Worm (Caenorhabditis elegans): ENCODE measurements around the gene R04A9.3.

R04A9.3 gene

DNA sequence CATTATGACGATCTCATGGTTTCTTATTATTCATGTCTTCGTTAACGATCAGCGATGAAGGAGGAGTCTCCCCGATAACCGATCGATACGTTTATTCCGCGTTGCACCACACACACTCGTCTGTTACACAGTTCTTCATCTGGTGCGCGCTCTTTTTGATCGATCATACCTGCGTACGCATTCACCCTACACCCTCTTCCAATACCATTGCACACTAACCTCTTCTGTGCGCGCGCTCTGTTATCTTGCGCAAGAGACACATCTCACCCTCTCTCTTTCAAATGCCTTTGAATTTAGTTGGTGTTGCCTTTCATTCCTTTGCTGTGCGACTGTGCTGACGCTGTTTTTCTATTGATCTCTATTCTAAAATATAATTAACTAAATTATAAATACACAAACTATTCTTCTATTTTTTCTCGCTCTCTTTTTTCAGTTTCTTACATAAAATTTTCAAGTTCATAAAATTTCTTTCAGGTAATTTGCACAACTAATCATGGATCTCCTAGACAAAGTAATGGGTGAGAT lies 8.6 kb downstream of the R04A9.3 start, which contains the start of gene nrde-3:
TSS of gene nrde-3 (plus strand) at position 475 of the 525 bp plus-strand sequence.
- TF ChIP-seq nhr-102 (tag; optimal IDR thresholded peaks at IDR 0.05) (no peak), saeg-2 (GFP tag; IDR thresholded peaks at IDR 0.05) (no peak), set-16 (GFP tag; IDR thresholded peaks at IDR 0.05) (no peak), hlh-11 (tag; optimal IDR thresholded peaks at IDR 0.05) (no peak), lin-39 (tag; optimal IDR thresholded peaks at IDR 0.05) (no peak), snpc-1.2 (GFP tag; IDR thresholded peaks at IDR 0.05) (no peak), nhr-76 (tag; optimal IDR thresholded peaks at IDR 0.05) (no peak), F44E2.7 (GFP tag; IDR thresholded peaks at IDR 0.05) (no peak), R02D3.7 (tag; optimal IDR thresholded peaks at IDR 0.05) (no peak), spr-3 (GFP tag; optimal IDR thresholded peaks at IDR 0.05) (no peak), ctbp-1 (GFP tag; IDR thresholded peaks at IDR 0.05) (no peak), nhr-48 (tag; optimal IDR thresholded peaks at IDR 0.05) (no peak), vab-7 (GFP tag; IDR thresholded peaks at IDR 0.05) (no peak), hif-1 (tag; optimal IDR thresholded peaks at IDR 0.05) (no peak), lin-29 (GFP tag; IDR thresholded peaks at IDR 0.05) (no peak), Y75B8A.6 (GFP tag; IDR thresholded peaks at IDR 0.05) (no peak), ceh-20 (GFP tag; IDR thresholded peaks at IDR 0.05) (no peak)

DNA sequence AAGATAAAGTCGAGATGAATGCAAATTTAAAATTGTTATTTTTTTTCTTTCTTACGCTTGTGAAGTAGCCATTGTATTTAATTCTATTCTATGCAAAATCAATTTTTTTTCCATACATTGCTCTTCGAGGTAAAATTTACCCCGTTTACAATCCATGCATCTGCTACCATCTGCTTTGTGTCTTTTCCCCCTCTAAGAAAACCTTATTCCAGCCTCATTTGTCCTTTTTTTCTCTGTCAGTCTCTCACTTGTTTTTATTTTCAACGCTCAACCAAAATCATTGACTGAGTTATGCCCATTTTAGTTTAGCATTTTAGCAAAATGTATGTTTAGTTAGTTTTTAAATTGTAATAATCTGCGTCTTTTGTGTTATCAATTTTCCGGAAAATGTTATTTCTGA lies 10.5 kb downstream of the R04A9.3 start:
- TF ChIP-seq mxl-3 (GFP tag; optimal IDR thresholded peaks at IDR 0.05) = no peak
- TF ChIP-seq mes-2 (tag; optimal IDR thresholded peaks at IDR 0.05; ENCODE audit: poor library complexity, severe bottlenecking) = no peak
- TF ChIP-seq ces-1 (GFP tag; optimal IDR thresholded peaks at IDR 0.05) = no peak
- no peak for TF ChIP-seq daf-8 (GFP tag; IDR thresholded peaks at IDR 0.05)
- TF ChIP-seq ceh-20 (GFP tag; IDR thresholded peaks at IDR 0.05) = no peak
- no peak for TF ChIP-seq ceh-32 (tag; optimal IDR thresholded peaks at IDR 0.05; ENCODE audit: poor library complexity)
- no peak for TF ChIP-seq zag-1 (tag; optimal IDR thresholded peaks at IDR 0.05)
- no peak for TF ChIP-seq dmd-8 (GFP tag; IDR thresholded peaks at IDR 0.05)
- TF ChIP-seq F10B5.3 (tag; optimal IDR thresholded peaks at IDR 0.05) = no peak
- no peak for TF ChIP-seq T20F7.1 (GFP tag; optimal IDR thresholded peaks at IDR 0.05)
- TF ChIP-seq snpc-1.2 (GFP tag; IDR thresholded peaks at IDR 0.05) = no peak
- TF ChIP-seq daf-19 (GFP tag; conservative IDR thresholded peaks at IDR 0.05) = no peak
- TF ChIP-seq gei-8 (GFP tag; optimal IDR thresholded peaks at IDR 0.05) = no peak
- no peak for TF ChIP-seq unc-39 (tag; optimal IDR thresholded peaks at IDR 0.05)

DNA sequence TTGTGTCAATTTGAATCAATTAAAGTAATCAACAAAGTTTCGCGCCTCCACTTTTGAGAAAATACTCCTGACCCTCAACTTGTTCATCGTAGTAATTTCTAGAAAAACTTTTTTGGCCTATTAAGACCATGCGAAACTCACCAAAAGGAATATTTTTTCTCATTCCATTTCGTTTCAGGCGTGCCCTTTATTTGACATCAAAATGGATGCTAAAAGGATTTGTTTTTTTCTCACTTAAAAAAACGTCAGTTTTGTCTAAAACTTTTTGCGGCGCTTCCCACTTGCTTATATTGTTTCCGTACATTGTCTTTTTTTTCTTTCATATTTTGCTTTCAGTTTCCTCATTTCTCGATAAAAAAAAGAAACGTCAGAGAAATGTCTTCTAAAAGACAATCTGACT lies 19.9 kb downstream of the R04A9.3 start, which contains the start of gene C04E7.5:
TSS of gene C04E7.5 (plus strand) at position 301 of the 400 bp plus-strand sequence.
- TF ChIP-seq tra-1 (GFP tag; IDR thresholded peaks at IDR 0.05) = no peak
- no peak for TF ChIP-seq dmd-9 (GFP tag; IDR thresholded peaks at IDR 0.05)
- TF ChIP-seq nhr-102 (tag; optimal IDR thresholded peaks at IDR 0.05) = no peak
- TF ChIP-seq spr-1 (tag; optimal IDR thresholded peaks at IDR 0.05) = no peak
- TF ChIP-seq cey-2 (tag; optimal IDR thresholded peaks at IDR 0.05; ENCODE audit: borderline replicate concordance, insufficient read depth) = no peak
- no peak for TF ChIP-seq ztf-11 (tag; optimal IDR thresholded peaks at IDR 0.05)
- no peak for TF ChIP-seq nhr-11 (tag; optimal IDR thresholded peaks at IDR 0.05)
- no peak for TF ChIP-seq spr-3 (GFP tag; optimal IDR thresholded peaks at IDR 0.05)
- no peak for TF ChIP-seq unc-39 (tag; optimal IDR thresholded peaks at IDR 0.05)
- no peak for TF ChIP-seq nhr-41 (GFP tag; IDR thresholded peaks at IDR 0.05)
- TF ChIP-seq mep-1 (tag; optimal IDR thresholded peaks at IDR 0.05) = no peak
- TF ChIP-seq daf-12 (tag; optimal IDR thresholded peaks at IDR 0.05) = no peak

All from whole organism, L4 larva.